Fruit fly (Drosophila melanogaster) S2 (cell line): Measurements from ENCODE around the gene alpha-Est7.

Experiments
- CG8478 ChIP-seq: fragments of >200 bp; optimal IDR thresholded peaks from 2 replicates; lab custom pipeline; 2018
- CTCF ChIP-seq, 2 experiments: fragments of >200 bp; optimal IDR thresholded peaks; 2 replicates each; lab custom pipeline; 2018

alpha-Est7 gene

DNA sequence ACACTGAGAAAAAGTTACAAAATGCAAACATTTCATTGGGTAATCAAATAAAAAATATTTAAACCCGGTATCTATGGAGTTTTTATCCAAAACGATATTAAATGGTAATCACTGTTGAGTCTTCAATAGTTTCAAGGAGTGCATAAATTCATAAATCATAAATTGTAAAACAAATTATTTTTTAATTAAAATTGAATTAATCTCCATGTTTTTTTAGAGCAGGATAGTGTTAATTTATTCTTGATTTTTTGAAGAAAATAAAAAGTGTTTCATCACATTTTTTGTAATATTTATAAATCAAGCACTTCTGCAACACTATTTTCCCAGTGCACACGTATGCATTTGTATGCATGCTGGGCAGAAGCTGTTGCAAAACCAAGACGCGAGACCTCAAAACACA, 32.7 kb downstream of the alpha-Est7 start:
- TF ChIP-seq CTCF (optimal IDR thresholded peaks at IDR 0.05; lab: Kevin White, UChicago) (no peak), CG8478 (lab: Kevin White, UChicago) (no peak)

DNA sequence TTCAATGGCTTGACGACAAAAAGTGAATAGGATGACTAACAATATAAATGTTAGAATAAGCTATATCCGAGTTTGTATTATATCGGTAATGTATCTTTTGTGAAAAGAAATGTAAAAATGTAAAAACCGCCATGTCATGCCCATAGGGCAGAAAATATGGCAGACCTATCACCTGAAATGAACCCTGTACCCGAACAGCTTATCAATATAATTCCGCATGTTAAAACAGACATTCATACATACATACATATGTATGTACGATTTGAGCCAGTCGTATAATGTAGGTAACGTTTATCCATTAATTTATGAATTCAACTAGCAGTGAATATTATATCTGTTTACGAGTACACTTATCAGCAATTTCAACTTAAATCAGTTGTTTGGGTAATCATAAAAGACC, 33.7 kb downstream of the alpha-Est7 start:
- no peak for TF ChIP-seq CG8478 (lab: Kevin White, UChicago)
- no peak for TF ChIP-seq CTCF (optimal IDR thresholded peaks at IDR 0.05; lab: Kevin White, UChicago)

DNA sequence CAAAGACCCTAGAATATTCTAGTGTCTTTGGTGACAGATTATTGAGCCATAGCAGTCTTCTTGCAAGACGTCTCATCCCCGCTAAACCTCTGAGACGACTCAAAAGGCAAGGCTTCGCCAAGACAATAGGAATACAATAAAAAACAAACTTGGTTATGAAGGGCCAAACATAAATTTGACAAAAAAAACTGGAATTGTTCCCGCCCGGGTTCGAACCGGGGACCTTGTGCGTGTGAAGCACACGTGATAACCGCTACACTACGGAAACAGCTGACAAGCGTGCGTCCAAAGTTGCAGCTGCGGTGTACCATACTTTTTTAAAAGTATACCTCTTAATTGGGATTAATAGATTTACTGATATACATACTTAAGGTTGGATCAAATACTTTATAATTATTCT, 47.8 kb downstream of the alpha-Est7 start:
- TF ChIP-seq CG8478 (lab: Kevin White, UChicago), result no peak
- no peak for TF ChIP-seq CTCF (optimal IDR thresholded peaks at IDR 0.05; lab: Kevin White, UChicago)

DNA sequence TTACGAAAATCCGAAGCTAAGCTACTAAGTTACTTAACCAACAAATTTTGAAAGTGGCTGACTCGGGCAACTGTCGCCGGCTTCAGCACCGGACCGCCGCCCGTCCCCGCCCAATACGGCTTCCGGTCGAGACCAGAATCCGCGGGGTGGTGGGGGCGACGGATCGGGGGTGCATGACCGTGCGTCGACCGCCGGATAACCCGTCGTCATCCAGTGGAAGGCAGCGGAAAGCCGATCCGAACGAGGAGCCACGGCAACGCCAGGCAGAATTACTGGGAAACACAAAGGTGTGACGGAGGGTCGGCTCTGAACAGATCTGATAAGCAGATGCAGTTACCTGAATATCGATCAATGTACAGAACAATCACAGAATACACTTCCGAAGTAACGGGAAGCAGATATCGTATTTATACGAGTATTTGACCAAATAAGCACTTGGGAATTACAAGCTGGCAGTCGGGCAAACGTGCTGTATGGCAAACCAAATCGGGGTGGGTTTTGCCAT, 48.9 kb downstream of the alpha-Est7 start:
- TF ChIP-seq CTCF (optimal IDR thresholded peaks at IDR 0.05; lab: Kevin White, UChicago), result no peak
- no peak for TF ChIP-seq CG8478 (lab: Kevin White, UChicago)

DNA sequence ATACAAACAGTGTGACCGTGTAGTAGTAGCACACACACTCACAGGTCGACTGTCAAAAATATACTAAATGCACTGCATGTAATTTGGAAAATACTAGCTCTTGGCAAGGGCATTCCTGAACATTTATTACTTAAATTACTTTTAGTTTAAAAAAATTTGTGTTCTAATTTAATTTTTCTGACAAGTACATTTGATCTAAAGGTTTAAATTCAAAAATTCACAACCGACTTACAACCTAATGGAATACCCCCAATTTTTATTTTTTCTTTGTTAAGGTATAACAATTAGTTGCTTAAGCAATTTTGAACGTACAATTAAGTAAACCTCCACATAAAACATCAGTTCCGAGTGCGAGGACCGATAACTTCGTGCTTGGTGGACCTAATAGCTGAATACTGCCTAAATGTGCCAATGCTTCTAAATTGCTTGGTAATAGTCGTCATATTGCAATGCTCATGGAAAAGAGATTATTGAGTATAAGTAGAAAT, 49.7 kb downstream of the alpha-Est7 start, which contains the start of gene CG1142:
TSS of gene CG1142 (minus strand) at position 15 of the 488 bp plus-strand sequence.
- no peak for TF ChIP-seq CTCF (optimal IDR thresholded peaks at IDR 0.05; lab: Kevin White, UChicago)
- TF ChIP-seq CG8478 (lab: Kevin White, UChicago), result no peak

DNA sequence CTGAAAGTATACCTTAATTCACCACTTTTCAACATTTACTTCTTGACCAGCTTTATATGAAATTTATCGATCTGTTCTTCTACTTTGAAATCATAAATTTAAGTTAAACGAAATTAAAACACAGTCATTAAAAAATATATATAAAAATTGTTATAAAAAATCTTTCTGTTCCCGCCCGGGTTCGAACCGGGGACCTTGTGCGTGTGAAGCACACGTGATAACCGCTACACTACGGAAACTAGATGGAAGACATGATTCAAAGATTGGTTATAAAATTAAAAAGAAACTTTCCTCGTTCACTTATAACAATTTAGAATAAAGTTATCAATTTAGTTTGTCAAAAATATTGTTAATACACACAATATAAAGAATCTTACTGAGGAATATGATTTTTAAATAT, 51.7 kb downstream of the alpha-Est7 start:
- TF ChIP-seq CG8478 (lab: Kevin White, UChicago), result no peak
- TF ChIP-seq CTCF (optimal IDR thresholded peaks at IDR 0.05; lab: Kevin White, UChicago), result no peak
